Fruit fly (Drosophila melanogaster): ENCODE data around the gene OXA1L.

- no peak for TF ChIP-seq kay (GFP tag; ENCODE audit: borderline replicate concordance)
- TF ChIP-seq Crg-1 (GFP tag; optimal IDR thresholded peaks at IDR 0.05) = no peak
- TF ChIP-seq Hr96 (GFP tag; optimal IDR thresholded peaks at IDR 0.05) = no peak
- TF ChIP-seq CG5204 (GFP tag; optimal IDR thresholded peaks at IDR 0.05) = no peak
- TF ChIP-seq CG11617 (GFP tag; optimal IDR thresholded peaks at IDR 0.05) = no peak
- TF ChIP-seq Mnt (GFP tag; optimal IDR thresholded peaks at IDR 0.05) = no peak
- no peak for TF ChIP-seq cnc (optimal IDR thresholded peaks at IDR 0.05)
- TF ChIP-seq CG12768 (GFP tag; optimal IDR thresholded peaks at IDR 0.05) = no peak
- TF ChIP-seq bab1 (GFP tag; optimal IDR thresholded peaks at IDR 0.05) = no peak
- no peak for TF ChIP-seq CG14711 (tag; optimal IDR thresholded peaks at IDR 0.05)
Measured at dm6 chr3L:10897534-10898255, 11.4 kb upstream of the OXA1L start.

All from whole organism, adult.